Fruit fly (Drosophila melanogaster) whole organism, wandering third instar larva: Measurements from ENCODE around the gene mRpS26.
A peak's percentile ranks its signal among the peaks of the same experiment; 100 is the strongest.

Experiments used
- Abd-B ChIP-seq: fragments of >200 bp; optimal IDR thresholded peaks from 2 replicates; lab custom pipeline; 2017; ENCODE audit warnings: missing biosample characterization, missing genetic modification characterization
- Dfd ChIP-seq: fragments of >200 bp; optimal IDR thresholded peaks from 2 replicates; lab custom pipeline; 2017; ENCODE audit warnings: missing biosample characterization, missing genetic modification characterization
- Myc ChIP-seq: fragments of >200 bp; optimal IDR thresholded peaks from 2 replicates; lab custom pipeline; 2017
- Sp1 ChIP-seq: fragments of 200-800 bp; sonication (Bioruptor generic); optimal IDR thresholded peaks from 3 replicates; lab custom pipeline; 2019; ENCODE audit warnings: missing biosample characterization, mild to moderate bottlenecking, missing genetic modification characterization, moderate library complexity
- br ChIP-seq: fragments of 200-800 bp; sonication (Bioruptor generic); optimal IDR thresholded peaks from 2 replicates; lab custom pipeline; 2016; ENCODE audit warnings: missing biosample characterization, missing genetic modification characterization
- fru ChIP-seq: fragments of 200-800 bp; sonication (Bioruptor generic); optimal IDR thresholded peaks from 3 replicates; lab custom pipeline; 2016; ENCODE audit warnings: missing biosample characterization, mild to moderate bottlenecking, missing genetic modification characterization
- psq ChIP-seq: fragments of 200-800 bp; sonication (Bioruptor generic); optimal IDR thresholded peaks from 3 replicates; lab custom pipeline; 2017; ENCODE audit warnings: missing biosample characterization, mild to moderate bottlenecking, missing genetic modification characterization, moderate library complexity
- rgr ChIP-seq: fragments of 200-800 bp; sonication (Bioruptor generic); optimal IDR thresholded peaks from 3 replicates; lab custom pipeline; 2016; ENCODE audit warnings: missing biosample characterization, mild to moderate bottlenecking, missing genetic modification characterization
- usp ChIP-seq: fragments of >200 bp; optimal IDR thresholded peaks from 2 replicates; lab custom pipeline; 2017; ENCODE audit warnings: missing biosample characterization, missing genetic modification characterization

DNA sequence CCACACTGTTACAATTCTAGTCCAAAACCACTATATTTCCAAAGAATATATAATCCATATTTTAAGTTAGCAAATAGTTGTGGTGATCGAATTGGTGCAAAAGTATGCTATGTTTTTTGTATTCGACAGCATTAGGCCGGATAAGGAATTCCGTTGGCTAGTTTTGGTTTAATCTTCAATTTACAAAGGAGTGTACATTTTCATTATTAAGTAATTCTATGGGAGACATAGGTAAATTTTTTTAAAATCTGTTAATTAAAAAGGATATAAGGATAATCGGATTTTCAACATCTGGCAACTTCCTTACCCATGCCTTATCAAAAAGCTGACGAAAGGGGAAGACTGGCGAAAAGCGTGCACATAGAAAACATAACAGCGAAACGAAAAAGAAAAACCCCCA, 27.8 kb upstream of the mRpS26 start:
- no peak for TF ChIP-seq Dfd (GFP tag; lab: Kevin White, UChicago)
- peak; percentile 51 for TF ChIP-seq fru (GFP tag; lab: Kevin White, UChicago)
- TF ChIP-seq Sp1 (GFP tag; lab: Kevin White, UChicago): no peak
- no peak for TF ChIP-seq br (GFP tag; lab: Kevin White, UChicago)
- TF ChIP-seq Abd-B (GFP tag; lab: Kevin White, UChicago): no peak
- TF ChIP-seq psq (GFP tag; lab: Kevin White, UChicago): no peak
- TF ChIP-seq Myc: no peak
- no peak for TF ChIP-seq usp
- TF ChIP-seq rgr (GFP tag; lab: Kevin White, UChicago): no peak
